Worm (Caenorhabditis elegans) whole organism, midembryonic: Measurements from ENCODE around the gene arid-1.
"Not testable (repeated sequence)": the region's sequence is repeated elsewhere in the genome, so short reads cannot be mapped to it uniquely, and the experiment has no call there.

Experiments
- T22C8.4 ChIP-seq: fragments of 200-800 bp; sonication (Bioruptor generic); IDR thresholded peaks from 2 replicates; pipeline ENCODE4 v1.3.6; 2022; ENCODE audit warnings: missing genetic modification characterization, missing compliant biosample characterization
- cog-1 ChIP-seq: sonication (generic microtip); optimal IDR thresholded peaks from 2 replicates; lab custom pipeline; 2016; ENCODE audit warnings: missing genetic modification characterization, missing compliant biosample characterization
- flt-1 ChIP-seq: fragments of 200-800 bp; sonication (Bioruptor generic); IDR thresholded peaks from 2 replicates; pipeline ENCODE4 v1.3.6; 2022; ENCODE audit warnings: missing genetic modification characterization, missing compliant biosample characterization
- klf-2 ChIP-seq: fragments of 200-800 bp; sonication (Bioruptor generic); conservative IDR thresholded peaks from 2 replicates; pipeline ENCODE4 v1.3.6; 2022; ENCODE audit warnings: missing genetic modification reagents, missing genetic modification characterization, missing compliant biosample characterization
- med-1 ChIP-seq: sonication (generic microtip); optimal IDR thresholded peaks from 2 replicates; lab custom pipeline; 2017; ENCODE audit warnings: missing genetic modification characterization, mild to moderate bottlenecking, missing compliant biosample characterization, antibody characterized with exemption, missing genetic modification reagents; ENCODE audit not compliant: insufficient read depth
- ref-1 ChIP-seq: fragments of 200-800 bp; sonication (Bioruptor generic); conservative IDR thresholded peaks from 2 replicates; pipeline ENCODE4 v1.3.6; 2022; ENCODE audit warnings: missing genetic modification reagents, missing genetic modification characterization, missing compliant biosample characterization
- tab-1 ChIP-seq: fragments of 200-800 bp; sonication (Bioruptor generic); IDR thresholded peaks from 2 replicates; pipeline ENCODE4 v1.3.6; 2022; ENCODE audit warnings: missing genetic modification characterization, missing compliant biosample characterization
- ztf-23 ChIP-seq: fragments of 200-800 bp; sonication (Bioruptor generic); IDR thresholded peaks from 2 replicates; pipeline ENCODE4 v1.3.6; 2022; ENCODE audit warnings: missing genetic modification reagents, missing genetic modification characterization, missing compliant biosample characterization
- ztf-29 ChIP-seq: fragments of 200-800 bp; sonication (Bioruptor generic); IDR thresholded peaks from 2 replicates; pipeline ENCODE4 v1.3.6; 2022; ENCODE audit warnings: missing genetic modification reagents, missing genetic modification characterization, missing compliant biosample characterization

Gene arid-1

DNA sequence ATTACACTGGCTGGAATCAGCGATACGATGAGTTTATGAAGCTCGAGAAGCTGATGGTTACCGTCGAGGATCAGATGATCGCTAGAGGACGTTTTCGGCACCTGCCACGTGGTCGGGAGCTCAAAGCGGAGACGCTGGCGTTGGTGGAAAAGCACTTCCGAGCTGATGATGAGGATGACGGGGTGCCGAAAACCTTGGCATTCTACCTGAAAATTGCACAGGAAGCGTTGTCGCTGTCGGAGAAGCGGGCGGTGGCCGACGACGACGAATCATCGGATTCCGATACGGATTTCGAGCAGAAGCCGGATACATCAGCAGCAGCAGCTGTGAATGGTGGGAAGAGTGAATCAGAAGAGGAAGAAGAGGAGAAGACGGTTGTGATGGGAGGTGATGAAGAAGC, 8.8 kb downstream of the arid-1 start:
- TF ChIP-seq ztf-29 (GFP tag; lab: Robert Waterston, UW), result no peak
- TF ChIP-seq med-1 (GFP tag; lab: Kevin White, UChicago), result no peak
- TF ChIP-seq tab-1 (GFP tag; lab: Robert Waterston, UW), result no peak
- no peak for TF ChIP-seq ztf-23 (GFP tag; lab: Robert Waterston, UW)
- TF ChIP-seq klf-2 (GFP tag; lab: Robert Waterston, UW), result no peak
- TF ChIP-seq T22C8.4 (GFP tag; lab: Robert Waterston, UW), result no peak

DNA sequence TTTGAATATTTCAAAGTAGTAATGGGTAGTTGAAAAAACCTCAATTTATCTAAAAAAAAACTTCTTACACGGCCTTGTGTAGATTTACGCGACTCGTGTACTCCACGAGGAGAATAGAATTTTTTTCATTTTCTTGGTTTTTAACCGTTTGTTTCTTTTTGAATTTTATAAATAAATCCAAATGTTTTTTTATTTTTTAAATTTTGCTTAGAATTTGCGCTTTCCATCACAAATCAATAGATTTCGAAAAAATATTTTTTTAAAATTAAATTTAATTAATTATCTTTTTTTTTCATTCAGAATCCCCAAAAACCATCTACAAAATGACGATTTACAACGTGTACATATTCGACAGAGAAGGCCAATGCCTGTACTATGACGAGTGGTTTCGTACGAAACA, 15.3 kb downstream of the arid-1 start, which contains the start of gene trpp-1:
Gene trpp-1, plus strand, starts transcription at position 301 of the 400 bp plus-strand sequence.
- TF ChIP-seq T22C8.4 (GFP tag; lab: Robert Waterston, UW), result no peak
- TF ChIP-seq cog-1, result no peak
- no peak for TF ChIP-seq ztf-23 (GFP tag; lab: Robert Waterston, UW)
- no peak for TF ChIP-seq ztf-29 (GFP tag; lab: Robert Waterston, UW)
- TF ChIP-seq med-1 (GFP tag; lab: Kevin White, UChicago), result no peak
- TF ChIP-seq flt-1 (GFP tag; lab: Robert Waterston, UW), result no peak
- no peak for TF ChIP-seq tab-1 (GFP tag; lab: Robert Waterston, UW)
- no peak for TF ChIP-seq klf-2 (GFP tag; lab: Robert Waterston, UW)
- TF ChIP-seq ref-1, result no peak

DNA sequence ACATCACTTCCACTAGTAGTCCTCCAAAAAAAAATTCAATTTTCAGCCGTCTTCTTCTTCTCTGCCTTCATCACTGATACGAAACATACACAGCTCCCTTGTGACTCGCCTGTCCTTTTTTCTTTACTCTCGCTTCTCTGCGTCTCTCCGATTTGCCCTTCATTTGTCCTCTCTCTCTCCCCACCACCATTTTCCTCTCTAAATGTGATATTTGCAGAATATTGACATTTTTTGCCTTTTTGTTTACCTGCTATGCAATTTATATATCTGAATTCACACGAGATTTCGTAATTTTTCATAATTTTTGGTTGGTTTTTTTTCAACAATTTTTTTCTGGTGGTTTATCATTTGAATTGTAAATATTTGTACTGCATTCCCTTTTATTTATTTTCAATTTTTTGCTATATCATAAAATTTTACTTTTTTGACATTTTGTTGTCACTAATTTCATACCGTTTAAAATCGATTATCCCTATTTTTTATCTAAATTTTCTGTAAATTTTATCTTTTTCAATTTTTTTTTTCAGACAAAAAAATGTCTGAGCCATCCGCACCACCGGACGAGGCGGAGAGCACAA, 18.0 kb downstream of the arid-1 start, which contains the start of gene lec-12:
Gene lec-12, plus strand, starts transcription at position 528 of the 578 bp plus-strand sequence.
- TF ChIP-seq tab-1 (GFP tag; lab: Robert Waterston, UW) (no peak), ztf-23 (GFP tag; lab: Robert Waterston, UW) (no peak), cog-1 (no peak), ztf-29 (GFP tag; lab: Robert Waterston, UW) (no peak), flt-1 (GFP tag; lab: Robert Waterston, UW) (no peak), klf-2 (GFP tag; lab: Robert Waterston, UW) (no peak), med-1 (GFP tag; lab: Kevin White, UChicago) (no peak), ref-1 (no peak), T22C8.4 (GFP tag; lab: Robert Waterston, UW) (no peak)

DNA sequence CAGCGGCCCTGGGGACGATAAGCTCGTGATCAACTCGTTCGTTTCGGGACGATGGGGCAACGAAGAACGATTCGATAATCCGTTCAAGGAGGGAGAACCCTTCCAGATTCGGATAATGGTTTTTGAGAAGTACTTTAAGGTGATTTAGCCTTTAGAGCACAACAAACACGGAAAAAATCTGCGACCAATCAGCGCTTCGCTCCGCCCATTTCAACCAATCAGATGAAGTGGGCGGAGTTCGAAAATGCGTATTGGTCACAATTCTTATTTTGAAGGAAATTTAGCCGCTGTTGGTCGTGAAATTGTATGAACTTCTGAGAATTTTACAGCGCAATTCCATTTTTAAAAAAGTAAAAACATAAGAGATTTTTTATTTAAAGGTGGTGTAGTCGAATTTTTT, 20.8 kb downstream of the arid-1 start:
- TF ChIP-seq tab-1 (GFP tag; lab: Robert Waterston, UW) (no peak), ref-1 (no peak)

DNA sequence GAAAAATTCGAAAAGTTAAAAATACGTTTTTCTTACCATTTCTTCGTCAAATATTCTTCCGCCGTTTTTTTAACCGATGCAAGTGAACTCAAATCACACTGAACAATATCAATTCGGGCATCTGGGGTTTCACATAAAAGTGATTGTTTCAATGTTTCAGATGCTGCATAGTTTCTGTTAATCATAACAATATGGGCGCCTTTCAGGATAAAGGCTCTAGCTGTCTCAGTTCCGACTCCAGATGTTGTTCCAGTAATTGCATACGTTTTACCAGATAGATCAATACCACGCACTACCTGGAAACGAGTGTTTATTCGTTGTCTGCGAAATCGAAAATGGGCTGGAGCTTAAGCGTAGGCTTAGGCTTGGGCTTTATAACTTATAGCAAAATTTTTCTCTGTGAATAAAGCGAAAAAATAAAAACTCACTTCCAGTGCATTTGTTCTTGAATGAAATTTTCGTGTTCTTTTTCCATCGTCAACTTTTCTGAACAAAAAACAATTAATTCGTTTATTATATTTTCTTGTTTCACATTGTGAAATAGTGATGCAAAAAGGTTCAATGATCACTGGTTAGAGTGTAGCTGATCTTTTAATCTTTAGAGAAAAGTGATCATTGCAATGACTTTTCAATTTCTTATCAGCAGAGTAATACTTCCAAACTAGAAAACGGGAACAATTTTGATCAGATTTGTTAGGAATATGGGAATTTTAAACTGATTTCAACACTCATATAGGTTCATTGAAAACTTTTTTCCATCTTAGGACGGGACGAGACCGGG, 25.6 kb downstream of the arid-1 start:
- TF ChIP-seq ref-1 (no peak), tab-1 (GFP tag; lab: Robert Waterston, UW) (no peak), cog-1 (no peak), ztf-23 (GFP tag; lab: Robert Waterston, UW) (no peak), T22C8.4 (GFP tag; lab: Robert Waterston, UW) (no peak), med-1 (GFP tag; lab: Kevin White, UChicago) (no peak), klf-2 (GFP tag; lab: Robert Waterston, UW) (no peak), ztf-29 (GFP tag; lab: Robert Waterston, UW) (no peak), flt-1 (GFP tag; lab: Robert Waterston, UW) (no peak)

DNA sequence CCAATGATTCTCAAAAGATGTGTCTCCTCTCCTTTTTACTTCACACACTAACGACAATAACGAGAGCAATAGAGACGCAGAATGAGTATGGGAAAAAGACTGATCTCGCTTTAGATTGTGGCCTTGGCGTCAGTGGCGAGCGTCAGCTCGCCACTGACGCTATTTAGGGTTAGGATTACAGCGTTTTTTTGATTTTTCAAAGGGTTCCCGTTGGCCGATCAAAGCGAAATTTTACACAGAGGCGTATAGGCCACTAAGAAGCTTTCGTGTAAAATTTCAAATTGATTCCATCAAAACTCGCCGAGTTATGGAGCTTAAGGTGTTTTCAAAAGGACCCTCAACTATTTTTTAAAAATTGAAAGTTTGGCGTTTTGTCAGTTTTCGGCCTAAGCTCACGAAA, 26.7 kb downstream of the arid-1 start, which contains the start of gene DC2.5:
Gene DC2.5, minus strand, starts transcription at position 101 of the 400 bp plus-strand sequence.
- TF ChIP-seq klf-2 (GFP tag; lab: Robert Waterston, UW); ztf-23 (GFP tag; lab: Robert Waterston, UW); ref-1: not testable (repeated sequence)

DNA sequence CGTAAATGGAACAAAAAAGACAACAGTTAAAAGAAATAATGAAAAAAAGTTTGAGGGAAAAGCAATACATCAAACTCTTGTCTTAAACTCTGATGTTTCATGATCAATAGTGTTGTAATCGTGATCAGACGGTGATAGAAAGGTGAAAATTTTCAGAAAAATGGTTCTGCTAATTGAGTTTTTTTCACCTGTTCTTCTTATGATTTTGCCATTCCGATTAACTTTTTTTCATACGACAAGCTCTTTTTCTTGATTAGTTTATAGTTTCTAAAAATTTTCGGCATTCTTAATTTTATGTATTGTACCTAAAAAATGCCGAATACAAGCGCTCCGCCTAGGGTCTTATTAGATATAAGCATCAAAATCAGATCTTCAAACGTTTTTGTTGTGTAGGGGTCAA, 29.7 kb downstream of the arid-1 start:
- TF ChIP-seq T22C8.4 (GFP tag; lab: Robert Waterston, UW) (no peak), ztf-29 (GFP tag; lab: Robert Waterston, UW) (no peak), tab-1 (GFP tag; lab: Robert Waterston, UW) (no peak), flt-1 (GFP tag; lab: Robert Waterston, UW) (no peak), klf-2 (GFP tag; lab: Robert Waterston, UW) (no peak), cog-1 (no peak), ref-1 (no peak), ztf-23 (GFP tag; lab: Robert Waterston, UW) (no peak), med-1 (GFP tag; lab: Kevin White, UChicago) (no peak)

DNA sequence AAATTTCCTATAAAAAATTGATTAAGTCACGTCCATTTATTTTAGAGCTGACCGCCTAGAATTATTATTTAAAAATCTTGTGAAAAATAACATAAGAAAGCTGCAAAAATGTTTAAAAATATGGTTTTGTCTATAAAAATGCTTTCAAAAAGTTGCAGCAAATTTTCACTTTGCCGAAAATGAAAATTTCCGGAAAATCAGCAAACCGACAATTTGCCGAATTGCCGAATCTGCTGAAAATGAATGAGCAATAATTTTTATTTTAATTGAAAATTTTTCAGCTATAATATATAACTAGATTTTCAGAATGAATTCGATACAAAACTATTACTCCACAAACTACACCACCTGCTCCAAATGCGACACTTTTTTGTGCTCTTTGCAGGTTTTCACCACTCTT, 30.9 kb downstream of the arid-1 start, which contains the start of gene srh-78:
Gene srh-78, plus strand, starts transcription at position 301 of the 400 bp plus-strand sequence.
- no peak for TF ChIP-seq klf-2 (GFP tag; lab: Robert Waterston, UW)
- no peak for TF ChIP-seq ztf-29 (GFP tag; lab: Robert Waterston, UW)
- no peak for TF ChIP-seq ztf-23 (GFP tag; lab: Robert Waterston, UW)
- no peak for TF ChIP-seq ref-1

DNA sequence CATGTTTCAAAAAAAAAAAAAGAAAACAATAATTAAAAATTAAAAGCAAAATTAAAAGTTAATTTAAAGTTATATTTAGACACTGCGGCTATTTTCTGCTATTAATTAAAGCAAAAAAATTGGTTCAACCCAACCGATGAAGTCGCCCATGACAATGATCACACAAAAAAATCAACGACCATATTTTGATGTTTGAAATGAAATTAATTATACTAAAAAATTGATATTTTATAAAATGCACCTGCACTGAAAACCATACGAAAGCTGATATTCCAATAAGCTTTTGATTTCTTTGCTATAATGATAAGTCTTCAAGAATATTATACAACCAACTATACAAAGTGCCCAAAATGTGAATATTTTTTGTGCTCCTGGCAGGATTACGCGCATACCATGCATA, 33.7 kb downstream of the arid-1 start, which contains the start of gene srh-80:
Gene srh-80, plus strand, starts transcription at position 301 of the 400 bp plus-strand sequence.
- no peak for TF ChIP-seq tab-1 (GFP tag; lab: Robert Waterston, UW)
- TF ChIP-seq ztf-29 (GFP tag; lab: Robert Waterston, UW), result no peak
- no peak for TF ChIP-seq ztf-23 (GFP tag; lab: Robert Waterston, UW)
- TF ChIP-seq ref-1, result no peak
- TF ChIP-seq T22C8.4 (GFP tag; lab: Robert Waterston, UW), result no peak
- TF ChIP-seq cog-1, result no peak
- no peak for TF ChIP-seq klf-2 (GFP tag; lab: Robert Waterston, UW)
- TF ChIP-seq med-1 (GFP tag; lab: Kevin White, UChicago), result no peak
- TF ChIP-seq flt-1 (GFP tag; lab: Robert Waterston, UW), result no peak
